Fruit fly (Drosophila melanogaster) whole organism, wandering third instar larva: ENCODE results near the gene CG8042.

Source experiments
- Abd-B ChIP-seq: fragments of >200 bp; optimal IDR thresholded peaks from 2 replicates; lab custom pipeline; 2017; ENCODE audit warnings: missing biosample characterization, missing genetic modification characterization
- CG32264 ChIP-seq: fragments of 200-800 bp; sonication (Bioruptor generic); optimal IDR thresholded peaks from 2 replicates; lab custom pipeline; 2016; ENCODE audit warnings: missing biosample characterization, missing genetic modification characterization
- CG9705 ChIP-seq: fragments of 200-800 bp; sonication (Bioruptor generic); optimal IDR thresholded peaks from 2 replicates; lab custom pipeline; 2018; ENCODE audit warnings: missing biosample characterization, mild to moderate bottlenecking, missing genetic modification characterization
- CrebA ChIP-seq: fragments of 200-800 bp; sonication (Bioruptor generic); optimal IDR thresholded peaks from 2 replicates; lab custom pipeline; 2016; ENCODE audit warnings: missing biosample characterization, mild to moderate bottlenecking, missing genetic modification characterization, borderline replicate concordance
- Dfd ChIP-seq: fragments of >200 bp; optimal IDR thresholded peaks from 2 replicates; lab custom pipeline; 2017; ENCODE audit warnings: missing biosample characterization, missing genetic modification characterization
- Dif ChIP-seq: fragments of 200-275, 200-300 bp; sonication (Bioruptor generic); optimal IDR thresholded peaks from 2 replicates; lab custom pipeline; 2018; ENCODE audit warnings: missing biosample characterization, missing genetic modification characterization; ENCODE audit not compliant: partially characterized antibody
- GATAd ChIP-seq: sonication (Bioruptor generic); optimal IDR thresholded peaks from 2 replicates; lab custom pipeline; 2016; ENCODE audit warnings: missing biosample characterization, missing genetic modification characterization
- HLH106 ChIP-seq: fragments of 200-800 bp; optimal IDR thresholded peaks from 3 replicates; lab custom pipeline; 2019; ENCODE audit warnings: missing biosample characterization, mild to moderate bottlenecking, missing genetic modification characterization, moderate library complexity
- Hnf4 ChIP-seq: fragments of 200-800 bp; sonication (Bioruptor generic); optimal IDR thresholded peaks from 2 replicates; lab custom pipeline; 2016; ENCODE audit warnings: missing biosample characterization, mild to moderate bottlenecking, missing genetic modification characterization
- Hr78 ChIP-seq: fragments of >200 bp; optimal IDR thresholded peaks from 2 replicates; lab custom pipeline; 2017; ENCODE audit warnings: missing biosample characterization, missing genetic modification characterization
- Hr83 ChIP-seq: fragments of 200-300 bp; sonication (Bioruptor generic); optimal IDR thresholded peaks from 2 replicates; lab custom pipeline; 2016; ENCODE audit warnings: missing biosample characterization, mild to moderate bottlenecking, missing genetic modification characterization, moderate library complexity; ENCODE audit not compliant: poor library complexity, severe bottlenecking
- Jra ChIP-seq: sonication (Bioruptor generic); optimal IDR thresholded peaks from 2 replicates; lab custom pipeline; 2016; ENCODE audit warnings: missing biosample characterization, missing genetic modification characterization
- Mio ChIP-seq: sonication (Bioruptor generic); optimal IDR thresholded peaks from 2 replicates; lab custom pipeline; 2016; ENCODE audit warnings: missing biosample characterization, missing genetic modification characterization
- Myc ChIP-seq: fragments of >200 bp; optimal IDR thresholded peaks from 2 replicates; lab custom pipeline; 2017
- N ChIP-seq: fragments of >200 bp; optimal IDR thresholded peaks from 2 replicates; lab custom pipeline; 2018; ENCODE audit warnings: missing biosample characterization, missing external identifiers, missing genetic modification characterization
- OdsH ChIP-seq: fragments of 200-800 bp; sonication (Bioruptor generic); optimal IDR thresholded peaks from 2 replicates; lab custom pipeline; 2016; ENCODE audit warnings: missing biosample characterization, mild to moderate bottlenecking, missing genetic modification characterization
- Rel ChIP-seq, 2 experiments: fragments of 200-800 bp; sonication (Bioruptor generic) in 1 of 2; optimal IDR thresholded peaks; 2 replicates in 1 of 2; 3 replicates in 1 of 2; lab custom pipeline; 2016 to 2019; ENCODE audit warnings: mild to moderate bottlenecking in 2 of 2, missing biosample characterization in 2 of 2, missing genetic modification characterization in 2 of 2, moderate library complexity in 1 of 2
- Sp1 ChIP-seq: fragments of 200-800 bp; sonication (Bioruptor generic); optimal IDR thresholded peaks from 3 replicates; lab custom pipeline; 2019; ENCODE audit warnings: missing biosample characterization, mild to moderate bottlenecking, missing genetic modification characterization, moderate library complexity
- Vsx2 ChIP-seq: fragments of 200-300, 225-300 bp; sonication (Bioruptor generic); optimal IDR thresholded peaks from 2 replicates; lab custom pipeline; 2018; ENCODE audit warnings: missing biosample characterization, missing genetic modification characterization; ENCODE audit not compliant: partially characterized antibody
- br ChIP-seq: fragments of 200-800 bp; sonication (Bioruptor generic); optimal IDR thresholded peaks from 2 replicates; lab custom pipeline; 2016; ENCODE audit warnings: missing biosample characterization, missing genetic modification characterization
- brk ChIP-seq: fragments of 200-800 bp; sonication (Bioruptor generic); optimal IDR thresholded peaks from 2 replicates; lab custom pipeline; 2016; ENCODE audit warnings: missing biosample characterization, mild to moderate bottlenecking, missing genetic modification characterization
- dl ChIP-seq, 2 experiments: fragments of 175-275, 200-275 bp in 1 of 2; fragments of 200-275 bp in 1 of 2; sonication (Bioruptor generic); optimal IDR thresholded peaks; lab custom pipeline; 2018; ENCODE audit warnings: mild to moderate bottlenecking in 2 of 2, missing biosample characterization in 2 of 2, missing genetic modification characterization in 2 of 2, moderate library complexity in 2 of 2; ENCODE audit not compliant: partially characterized antibody in 2 of 2, insufficient read depth in 1 of 2
- dmrt93B ChIP-seq: fragments of 200-800 bp; sonication (Bioruptor generic); optimal IDR thresholded peaks from 2 replicates; lab custom pipeline; 2018; ENCODE audit warnings: missing biosample characterization, mild to moderate bottlenecking, missing genetic modification characterization
- dsf ChIP-seq: sonication (Bioruptor generic); optimal IDR thresholded peaks from 2 replicates; lab custom pipeline; 2016; ENCODE audit warnings: missing biosample characterization, missing genetic modification characterization, borderline replicate concordance
- ey ChIP-seq: fragments of 200-800 bp; sonication (Bioruptor generic); optimal IDR thresholded peaks from 2 replicates; lab custom pipeline; 2016; ENCODE audit warnings: missing biosample characterization, missing genetic modification characterization
- foxo ChIP-seq, 2 experiments: fragments of 200-800 bp; sonication (Bioruptor generic); optimal IDR thresholded peaks; 2 replicates in 1 of 2; 3 replicates in 1 of 2; lab custom pipeline; 2016 to 2017; ENCODE audit warnings: missing biosample characterization in 2 of 2, missing genetic modification characterization in 2 of 2
- fru ChIP-seq: fragments of 200-800 bp; sonication (Bioruptor generic); optimal IDR thresholded peaks from 3 replicates; lab custom pipeline; 2016; ENCODE audit warnings: missing biosample characterization, mild to moderate bottlenecking, missing genetic modification characterization
- h ChIP-seq: fragments of 200-800 bp; sonication (Bioruptor generic); optimal IDR thresholded peaks from 3 replicates; lab custom pipeline; 2016; ENCODE audit warnings: missing biosample characterization, mild to moderate bottlenecking, missing genetic modification characterization
- jim ChIP-seq: fragments of 175-275, 200-325 bp; sonication (Bioruptor generic); optimal IDR thresholded peaks from 2 replicates; lab custom pipeline; 2016; ENCODE audit warnings: missing biosample characterization, mild to moderate bottlenecking, missing genetic modification characterization
- lola ChIP-seq: fragments of >200 bp; optimal IDR thresholded peaks from 2 replicates; lab custom pipeline; 2017; ENCODE audit warnings: missing biosample characterization, missing genetic modification characterization
- pan ChIP-seq: fragments of >200 bp; optimal IDR thresholded peaks from 2 replicates; lab custom pipeline; 2017
- psq ChIP-seq: fragments of 200-800 bp; sonication (Bioruptor generic); optimal IDR thresholded peaks from 3 replicates; lab custom pipeline; 2017; ENCODE audit warnings: missing biosample characterization, mild to moderate bottlenecking, missing genetic modification characterization, moderate library complexity
- rgr ChIP-seq: fragments of 200-800 bp; sonication (Bioruptor generic); optimal IDR thresholded peaks from 3 replicates; lab custom pipeline; 2016; ENCODE audit warnings: missing biosample characterization, mild to moderate bottlenecking, missing genetic modification characterization
- sage ChIP-seq: fragments of 200-800 bp; sonication (Bioruptor generic); optimal IDR thresholded peaks from 2 replicates; lab custom pipeline; 2016; ENCODE audit warnings: missing biosample characterization, mild to moderate bottlenecking, missing genetic modification characterization
- sv ChIP-seq: fragments of 200-800 bp; sonication (Bioruptor generic); optimal IDR thresholded peaks from 3 replicates; lab custom pipeline; 2016; ENCODE audit warnings: missing biosample characterization, missing genetic modification characterization
- tai ChIP-seq: sonication (Bioruptor generic); optimal IDR thresholded peaks from 2 replicates; lab custom pipeline; 2016; ENCODE audit warnings: missing biosample characterization, missing genetic modification characterization
- usp ChIP-seq: fragments of >200 bp; optimal IDR thresholded peaks from 2 replicates; lab custom pipeline; 2017; ENCODE audit warnings: missing biosample characterization, missing genetic modification characterization
- woc ChIP-seq: sonication (Bioruptor generic); optimal IDR thresholded peaks from 2 replicates; lab custom pipeline; 2016; ENCODE audit warnings: missing biosample characterization, mild to moderate bottlenecking, missing genetic modification characterization

CG8042 gene

dm6 chr3L:7974671-7975281 lies at the start of gene CG8042:
Gene CG8042, minus strand, starts transcription at chr3L:7974991.
- TF ChIP-seq Rel (GFP tag; optimal IDR thresholded peaks at IDR 0.05; lab: Kevin White, UChicago): no peak
- TF ChIP-seq Rel (tag; optimal IDR thresholded peaks at IDR 0.05; lab: Kevin White, UChicago): peak; percentile 23
- TF ChIP-seq HLH106 (tag; lab: Kevin White, UChicago): no peak

- TF ChIP-seq Hr78 (GFP tag; lab: Kevin White, UChicago): no peak
- TF ChIP-seq Mio (GFP tag; lab: Kevin White, UChicago): no peak
- TF ChIP-seq dmrt93B (GFP tag; lab: Kevin White, UChicago): no peak
- TF ChIP-seq HLH106 (tag; lab: Kevin White, UChicago): no peak
- no peak for TF ChIP-seq Hr83 (GFP tag; lab: Kevin White, UChicago)
- TF ChIP-seq ey (GFP tag; lab: Kevin White, UChicago): no peak
- peak; percentile 8 for TF ChIP-seq br (GFP tag; lab: Kevin White, UChicago)
- no peak for TF ChIP-seq Rel (GFP tag; optimal IDR thresholded peaks at IDR 0.05; lab: Kevin White, UChicago)
- peak; percentile 22 for TF ChIP-seq Rel (tag; optimal IDR thresholded peaks at IDR 0.05; lab: Kevin White, UChicago)
- TF ChIP-seq pan (lab: Kevin White, UChicago): no peak
- no peak for TF ChIP-seq Dif (GFP tag; lab: Kevin White, UChicago)
- TF ChIP-seq foxo (GFP tag; optimal IDR thresholded peaks at IDR 0.05; lab: Kevin White, UChicago): no peak
- TF ChIP-seq CG9705 (GFP tag; lab: Kevin White, UChicago): no peak
- no peak for TF ChIP-seq Hnf4 (GFP tag; lab: Kevin White, UChicago)
- no peak for TF ChIP-seq Vsx2 (GFP tag; lab: Kevin White, UChicago)
- no peak for TF ChIP-seq sage (GFP tag; lab: Kevin White, UChicago)
- TF ChIP-seq Abd-B (GFP tag; lab: Kevin White, UChicago): no peak
- TF ChIP-seq Dfd (GFP tag; lab: Kevin White, UChicago): no peak
- TF ChIP-seq Sp1 (GFP tag; lab: Kevin White, UChicago): peak; percentile 10
- TF ChIP-seq N: no peak
- no peak for TF ChIP-seq dsf
- no peak for TF ChIP-seq OdsH
- TF ChIP-seq CG32264 (GFP tag; lab: Kevin White, UChicago): no peak
- no peak for TF ChIP-seq dl (GFP tag; optimal IDR thresholded peaks at IDR 0.05; lab: Kevin White, UChicago; ENCODE audit: insufficient read depth in 1 of 2, partially characterized antibody in 2 of 2)
- TF ChIP-seq woc (GFP tag; lab: Kevin White, UChicago): no peak
- no peak for TF ChIP-seq rgr (GFP tag; lab: Kevin White, UChicago)
- no peak for TF ChIP-seq usp
- TF ChIP-seq h (GFP tag; lab: Kevin White, UChicago): peak; percentile 10
- TF ChIP-seq Myc: no peak
- no peak for TF ChIP-seq jim
- no peak for TF ChIP-seq lola (GFP tag; lab: Kevin White, UChicago)
- no peak for TF ChIP-seq tai (GFP tag; lab: Kevin White, UChicago)
- TF ChIP-seq GATAd (GFP tag; lab: Kevin White, UChicago): no peak
- no peak for TF ChIP-seq psq (GFP tag; lab: Kevin White, UChicago)
- peak; percentile 36 for TF ChIP-seq brk (GFP tag; lab: Kevin White, UChicago)
- no peak for TF ChIP-seq Jra (GFP tag; lab: Kevin White, UChicago)
- no peak for TF ChIP-seq sv (GFP tag; lab: Kevin White, UChicago)
- TF ChIP-seq fru: peak; percentile 61
- peak; percentile 39 for TF ChIP-seq CrebA (GFP tag; lab: Kevin White, UChicago)
Measured at dm6 chr3L:8018665-8019070, 43.9 kb upstream of the CG8042 start.

dm6 chr3L:8013865-8014216 lies 39.0 kb upstream of the CG8042 start:
- no peak for TF ChIP-seq Sp1 (GFP tag; lab: Kevin White, UChicago)
- no peak for TF ChIP-seq psq (GFP tag; lab: Kevin White, UChicago)
- peak; percentile 58 for TF ChIP-seq CrebA (GFP tag; lab: Kevin White, UChicago)
- TF ChIP-seq ey (GFP tag; lab: Kevin White, UChicago): no peak
- TF ChIP-seq Rel (GFP tag; optimal IDR thresholded peaks at IDR 0.05; lab: Kevin White, UChicago): peak; percentile 61
- no peak for TF ChIP-seq Rel (tag; optimal IDR thresholded peaks at IDR 0.05; lab: Kevin White, UChicago)
- peak; percentile 3 for TF ChIP-seq brk (GFP tag; lab: Kevin White, UChicago)
